Worm (Caenorhabditis elegans): Measurements from ENCODE around the gene F07B10.7.

- TF ChIP-seq unc-62 (GFP tag; optimal IDR thresholded peaks at IDR 0.05) (no peak), F10E7.11 (tag; optimal IDR thresholded peaks at IDR 0.05) (no peak), die-1 (tag; optimal IDR thresholded peaks at IDR 0.05) (no peak), cebp-2 (GFP tag; IDR thresholded peaks at IDR 0.05) (no peak), F49E8.2 (tag; optimal IDR thresholded peaks at IDR 0.05; ENCODE audit: insufficient read depth) (no peak), snpc-1.1 (tag; optimal IDR thresholded peaks at IDR 0.05; ENCODE audit: insufficient read depth) (no peak), akir-1 (GFP tag; optimal IDR thresholded peaks at IDR 0.05) (no peak), egl-18 (GFP tag; IDR thresholded peaks at IDR 0.05) (no peak), B0336.3 (GFP tag; IDR thresholded peaks at IDR 0.05) (no peak), cebp-1 (GFP tag; IDR thresholded peaks at IDR 0.05) (no peak), cebp-1 (tag; optimal IDR thresholded peaks at IDR 0.05) (no peak), ztf-28 (GFP tag; IDR thresholded peaks at IDR 0.05) (no peak), lin-35 (GFP tag; optimal IDR thresholded peaks at IDR 0.05) (no peak), ama-1 (optimal IDR thresholded peaks at IDR 0.05) (no peak), ama-1 (GFP tag; optimal IDR thresholded peaks at IDR 0.05) (no peak), efl-1 (GFP tag; optimal IDR thresholded peaks at IDR 0.05) (no peak)
Observed at ce11 chrV:11245029-11245428, 15.5 kb downstream of the F07B10.7 start.
